Fruit fly (Drosophila melanogaster): ENCODE results near the gene santa-maria.

santa-maria gene

dm6 chr2L:7454112-7454511 is 3.1 kb upstream of the santa-maria start, which contains the start of gene Gr28a:
Gr28a (minus strand) TSS chr2L:7454212.
- TF ChIP-seq CG8944 (GFP tag; optimal IDR thresholded peaks at IDR 0.05) (no peak), CG33557 (GFP tag; optimal IDR thresholded peaks at IDR 0.05) (no peak), zf30C (GFP tag; optimal IDR thresholded peaks at IDR 0.05) (no peak), B-H1 (GFP tag; IDR thresholded peaks at IDR 0.05) (no peak), gro (GFP tag; optimal IDR thresholded peaks at IDR 0.05) (no peak), jumu (GFP tag; optimal IDR thresholded peaks at IDR 0.05) (no peak), HLH4C (GFP tag; IDR thresholded peaks at IDR 0.05; ENCODE audit: partially characterized antibody) (no peak), Side (GFP tag; optimal IDR thresholded peaks at IDR 0.05) (no peak)

dm6 chr2L:7452093-7452492 is 1.0 kb upstream of the santa-maria start:
- no peak for TF ChIP-seq CG12769 (tag; optimal IDR thresholded peaks at IDR 0.05)
- no peak for TF ChIP-seq CG14014 (GFP tag; IDR thresholded peaks at IDR 0.05)
- TF ChIP-seq CG4707 (GFP tag; optimal IDR thresholded peaks at IDR 0.05) = no peak
- no peak for TF ChIP-seq emc (GFP tag; optimal IDR thresholded peaks at IDR 0.05)
- TF ChIP-seq nerfin-2 (GFP tag; IDR thresholded peaks at IDR 0.05; ENCODE audit: partially characterized antibody) = no peak
- TF ChIP-seq nmo (GFP tag; optimal IDR thresholded peaks at IDR 0.05) = no peak
- no peak for TF ChIP-seq Doc3 (GFP tag; IDR thresholded peaks at IDR 0.05; ENCODE audit: partially characterized antibody)
- TF ChIP-seq Rfx (GFP tag; IDR thresholded peaks at IDR 0.05) = peak; percentile 29; the same call in 1 of the 2 replicates
- TF ChIP-seq insv (GFP tag; optimal IDR thresholded peaks at IDR 0.05) = no peak
- peak; percentile 82 for TF ChIP-seq CG2199 (GFP tag; IDR thresholded peaks at IDR 0.05)
- no peak for TF ChIP-seq CG17829 (tag; optimal IDR thresholded peaks at IDR 0.05)
- no peak for TF ChIP-seq CG2889 (GFP tag; IDR thresholded peaks at IDR 0.05)
- no peak for TF ChIP-seq tll (GFP tag; optimal IDR thresholded peaks at IDR 0.05)
- no peak for TF ChIP-seq Ets65A (GFP tag)
- no peak for TF ChIP-seq onecut (GFP tag; IDR thresholded peaks at IDR 0.05)
- TF ChIP-seq CG11560 (tag; IDR thresholded peaks at IDR 0.05) = no peak
- TF ChIP-seq MBD-R2 (GFP tag; IDR thresholded peaks at IDR 0.05) = 0 out of 2 replicates have a peak, but pooled peaks have one; percentile 47
- TF ChIP-seq CG6689 (GFP tag; IDR thresholded peaks at IDR 0.05) = no peak
- no peak for TF ChIP-seq CG7928 (GFP tag; optimal IDR thresholded peaks at IDR 0.05)
- no peak for TF ChIP-seq PHDP (tag; optimal IDR thresholded peaks at IDR 0.05)
- no peak for TF ChIP-seq CG6813 (GFP tag; optimal IDR thresholded peaks at IDR 0.05)
- peak; percentile 13 for TF ChIP-seq bcd (GFP tag; optimal IDR thresholded peaks at IDR 0.05)
- peak; percentile 73 for TF ChIP-seq CG6791 (GFP tag; IDR thresholded peaks at IDR 0.05; ENCODE audit: partially characterized antibody)
- no peak for TF ChIP-seq gcm2 (GFP tag; optimal IDR thresholded peaks at IDR 0.05)
- no peak for TF ChIP-seq CG8089 (GFP tag; optimal IDR thresholded peaks at IDR 0.05)
- TF ChIP-seq CG15601 (tag; optimal IDR thresholded peaks at IDR 0.05) = no peak
- TF ChIP-seq ci (GFP tag; IDR thresholded peaks at IDR 0.05) = no peak
- TF ChIP-seq CG12659 (GFP tag; optimal IDR thresholded peaks at IDR 0.05) = peak; percentile 1
- TF ChIP-seq da (GFP tag; optimal IDR thresholded peaks at IDR 0.05) = no peak
- TF ChIP-seq vnd (GFP tag; IDR thresholded peaks at IDR 0.05; ENCODE audit: partially characterized antibody) = 0 out of 3 replicates have a peak, but pooled peaks have one; percentile 35
- TF ChIP-seq Nf-YA (GFP tag; IDR thresholded peaks at IDR 0.05) = no peak
- TF ChIP-seq stc (GFP tag; IDR thresholded peaks at IDR 0.05) = no peak
- peak; percentile 99 for TF ChIP-seq CG9437 (GFP tag; optimal IDR thresholded peaks at IDR 0.05)
- no peak for TF ChIP-seq CG7357 (GFP tag; IDR thresholded peaks at IDR 0.05)
- TF ChIP-seq CG1647 (GFP tag; optimal IDR thresholded peaks at IDR 0.05) = no peak
- no peak for TF ChIP-seq Trl (optimal IDR thresholded peaks at IDR 0.05)
- TF ChIP-seq Trl (GFP tag; optimal IDR thresholded peaks at IDR 0.05) = no peak
- peak; percentile 37; the same call in 2 of the 3 replicates for TF ChIP-seq knrl (GFP tag; IDR thresholded peaks at IDR 0.05; ENCODE audit: partially characterized antibody)
- TF ChIP-seq CG13775 (GFP tag; optimal IDR thresholded peaks at IDR 0.05) = no peak
- no peak for TF ChIP-seq so (GFP tag; IDR thresholded peaks at IDR 0.05)
- no peak for TF ChIP-seq zf30C (GFP tag; optimal IDR thresholded peaks at IDR 0.05)
- TF ChIP-seq CG12155 (GFP tag; optimal IDR thresholded peaks at IDR 0.05) = no peak
- TF ChIP-seq hth (optimal IDR thresholded peaks at IDR 0.05) = no peak
- no peak for TF ChIP-seq CG9215 (GFP tag; IDR thresholded peaks at IDR 0.05)
